Fruit fly (Drosophila melanogaster) whole organism, wandering third instar larva: Measurements from ENCODE around the gene CG32459.
A peak's percentile ranks its signal among the peaks of the same experiment; 100 is the strongest.

Experiments
- Hnf4 ChIP-seq: fragments of 200-800 bp; sonication (Bioruptor generic); optimal IDR thresholded peaks from 2 replicates; lab custom pipeline; 2016; ENCODE audit warnings: missing biosample characterization, mild to moderate bottlenecking, missing genetic modification characterization
- h ChIP-seq: fragments of 200-800 bp; sonication (Bioruptor generic); optimal IDR thresholded peaks from 3 replicates; lab custom pipeline; 2016; ENCODE audit warnings: missing biosample characterization, mild to moderate bottlenecking, missing genetic modification characterization
- pan ChIP-seq: fragments of >200 bp; optimal IDR thresholded peaks from 2 replicates; lab custom pipeline; 2017
- psq ChIP-seq: fragments of 200-800 bp; sonication (Bioruptor generic); optimal IDR thresholded peaks from 3 replicates; lab custom pipeline; 2017; ENCODE audit warnings: missing biosample characterization, mild to moderate bottlenecking, missing genetic modification characterization, moderate library complexity

- TF ChIP-seq pan (lab: Kevin White, UChicago) = no peak
- TF ChIP-seq psq (GFP tag; lab: Kevin White, UChicago) = no peak
- TF ChIP-seq h (GFP tag; lab: Kevin White, UChicago) = peak; percentile 6
- TF ChIP-seq Hnf4 = peak; percentile 47
Measured at dm6 chr3L:22847679-22848118, 8.2 kb downstream of the CG32459 start.
